Worm (Caenorhabditis elegans) whole organism, L4 larva: ENCODE measurements around the gene math-6.

ENCODE experiments used
- R02D3.7 ChIP-seq: fragments of 150-350 bp; sonication (generic microtip); optimal IDR thresholded peaks from 3 replicates; lab custom pipeline; 2014; ENCODE audit warnings: missing biosample characterization, missing genetic modification characterization
- ces-1 ChIP-seq: fragments of 150-350 bp; sonication (generic microtip); optimal IDR thresholded peaks from 4 replicates; lab custom pipeline; 2014; ENCODE audit warnings: missing biosample characterization, missing genetic modification reagents, missing genetic modification characterization
- dpl-1 ChIP-seq: fragments of 150-350 bp; optimal IDR thresholded peaks from 2 replicates; lab custom pipeline; 2014; ENCODE audit warnings: missing biosample characterization, missing genetic modification reagents, missing genetic modification characterization
- dve-1 ChIP-seq: sonication (generic microtip); optimal IDR thresholded peaks from 2 replicates; lab custom pipeline; 2017; ENCODE audit warnings: antibody characterized with exemption, mild to moderate bottlenecking, missing genetic modification characterization, missing compliant biosample characterization; ENCODE audit not compliant: insufficient read depth
- jun-1 ChIP-seq: fragments of 150-350 bp; optimal IDR thresholded peaks from 2 replicates; lab custom pipeline; 2014; ENCODE audit warnings: missing biosample characterization, missing genetic modification reagents, missing genetic modification characterization
- lin-39 ChIP-seq: fragments of 150-350 bp; optimal IDR thresholded peaks from 2 replicates; lab custom pipeline; 2014; ENCODE audit warnings: missing biosample characterization, missing genetic modification reagents, missing genetic modification characterization
- nhr-237 ChIP-seq: sonication (generic microtip); optimal IDR thresholded peaks from 2 replicates; lab custom pipeline; 2017; ENCODE audit warnings: missing biosample characterization, missing genetic modification characterization
- nhr-6 ChIP-seq: fragments of 150-350 bp; optimal IDR thresholded peaks from 2 replicates; lab custom pipeline; 2014; ENCODE audit warnings: missing biosample characterization, missing genetic modification characterization
- pha-4 ChIP-seq, 2 experiments: fragments of 150-350 bp in 1 of 2; fragments of 200-800 bp in 1 of 2; sonication (Bioruptor generic) in 1 of 2; IDR thresholded peaks in 1 of 2; optimal IDR thresholded peaks in 1 of 2; 2 replicates each; pipeline versions ENCODE4 v1.3.6 to Lab custom; 2014 to 2022; ENCODE audit warnings: missing genetic modification characterization in 2 of 2, missing genetic modification reagents in 2 of 2, missing biosample characterization in 1 of 2, missing compliant biosample characterization in 1 of 2
- pqm-1 ChIP-seq: sonication (generic microtip); optimal IDR thresholded peaks from 2 replicates; lab custom pipeline; 2017; ENCODE audit warnings: missing biosample characterization, missing genetic modification characterization
- snpc-1.2 ChIP-seq: fragments of 200-800 bp; sonication (Bioruptor generic); IDR thresholded peaks from 2 replicates; pipeline ENCODE4 v1.3.6; 2022; ENCODE audit warnings: missing genetic modification reagents, missing genetic modification characterization, missing compliant biosample characterization
- tra-1 ChIP-seq: fragments of 200-800 bp; sonication (Bioruptor generic); IDR thresholded peaks from 2 replicates; pipeline ENCODE4 v1.3.6; 2022; ENCODE audit warnings: missing genetic modification reagents, missing genetic modification characterization, missing compliant biosample characterization
- zag-1 ChIP-seq: fragments of 150-350 bp; optimal IDR thresholded peaks from 2 replicates; lab custom pipeline; 2014; ENCODE audit warnings: missing biosample characterization, missing genetic modification characterization

DNA sequence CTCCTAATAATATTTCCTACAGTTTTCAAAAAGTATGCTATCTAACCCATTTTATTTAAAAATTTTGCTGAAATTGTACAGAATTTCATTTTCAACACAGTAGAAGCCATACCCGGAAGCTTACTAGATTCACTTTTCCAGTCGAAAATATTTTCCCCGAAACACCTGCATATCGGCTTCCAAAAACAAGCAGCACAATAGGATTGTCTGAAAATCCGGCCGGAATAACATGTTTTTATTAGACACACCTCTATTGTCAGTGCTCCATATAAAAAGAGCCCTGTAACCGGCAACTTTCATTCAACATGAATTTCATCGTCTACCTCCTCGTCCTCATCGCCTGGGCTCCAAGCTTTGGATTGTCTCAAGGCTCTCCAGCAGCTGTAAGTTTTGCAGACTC, 32.0 kb downstream of the math-6 start, which contains the start of gene C52E2.2:
- TF ChIP-seq nhr-237 (no peak), snpc-1.2 (GFP tag; lab: Robert Waterston, UW) (no peak), nhr-6 (tag; lab: Kevin White, UChicago) (no peak), pha-4 (GFP tag; IDR thresholded peaks at IDR 0.05; lab: Robert Waterston, UW) (no peak), pha-4 (tag; optimal IDR thresholded peaks at IDR 0.05; lab: Kevin White, UChicago) (no peak), R02D3.7 (tag; lab: Kevin White, UChicago) (no peak), dve-1 (no peak), ces-1 (GFP tag; lab: Kevin White, UChicago) (no peak), pqm-1 (tag; lab: Kevin White, UChicago) (no peak), jun-1 (tag; lab: Kevin White, UChicago) (no peak), tra-1 (GFP tag; lab: Robert Waterston, UW) (no peak), dpl-1 (GFP tag; lab: Kevin White, UChicago) (no peak), lin-39 (tag; lab: Kevin White, UChicago) (no peak), zag-1 (tag; lab: Kevin White, UChicago) (no peak)
